Fruit fly (Drosophila melanogaster) whole organism, embryonic: Measurements from ENCODE around the gene CG43249.

ENCODE experiments used
- CG10147 ChIP-seq: fragments of 200-800 bp; sonication (Bioruptor generic); optimal IDR thresholded peaks from 2 replicates; lab custom pipeline; 2019; ENCODE audit warnings: missing biosample characterization, mild to moderate bottlenecking, missing genetic modification characterization, moderate library complexity
- CG11695 ChIP-seq: fragments of 200-800 bp; sonication (Bioruptor generic); IDR thresholded peaks from 3 replicates; pipeline ENCODE4 v1.3.6; 2022; ENCODE audit warnings: missing biosample characterization, missing genetic modification characterization
- CG12942 ChIP-seq: fragments of 200-800 bp; sonication (Bioruptor generic); optimal IDR thresholded peaks from 3 replicates; lab custom pipeline; 2016; ENCODE audit warnings: missing biosample characterization, missing genetic modification characterization
- CG13123 ChIP-seq: fragments of 200-800 bp; sonication (Bioruptor generic); optimal IDR thresholded peaks from 2 replicates; lab custom pipeline; 2016; ENCODE audit warnings: missing biosample characterization, missing genetic modification characterization
- CG14014 ChIP-seq: fragments of 200-800 bp; sonication (Bioruptor generic); IDR thresholded peaks from 2 replicates; pipeline ENCODE4 v1.3.6; 2022; ENCODE audit warnings: missing biosample characterization, missing genetic modification characterization
- CG15011 ChIP-seq: fragments of 200-800 bp; sonication (Bioruptor generic); optimal IDR thresholded peaks from 3 replicates; lab custom pipeline; 2018; ENCODE audit warnings: missing biosample characterization, mild to moderate bottlenecking, missing genetic modification characterization
- CG15601 ChIP-seq: fragments of 200-800 bp; sonication (Bioruptor generic); optimal IDR thresholded peaks from 3 replicates; lab custom pipeline; 2019; ENCODE audit warnings: missing biosample characterization, mild to moderate bottlenecking, missing genetic modification characterization, moderate library complexity
- CG17612 ChIP-seq: fragments of 200-800 bp; sonication (Bioruptor generic); IDR thresholded peaks from 2 replicates; pipeline ENCODE4 v1.3.6; 2022; ENCODE audit warnings: missing biosample characterization, missing genetic modification characterization
- CG18011 ChIP-seq: fragments of 200-800 bp; sonication (Bioruptor generic); optimal IDR thresholded peaks from 2 replicates; lab custom pipeline; 2017; ENCODE audit warnings: missing biosample characterization, missing genetic modification characterization, mild to moderate bottlenecking, moderate library complexity, missing genotype
- CG1832 ChIP-seq: fragments of 200-800 bp; sonication (Bioruptor generic); optimal IDR thresholded peaks from 2 replicates; lab custom pipeline; 2017; ENCODE audit warnings: missing biosample characterization, mild to moderate bottlenecking, missing genetic modification characterization, inconsistent platforms
- CG2889 ChIP-seq: fragments of 200-800 bp; sonication (Bioruptor generic); IDR thresholded peaks from 3 replicates; pipeline ENCODE4 v1.3.6; 2022; ENCODE audit warnings: missing biosample characterization, missing genetic modification characterization
- CG32767 ChIP-seq: fragments of 200-800 bp; sonication (Bioruptor generic); IDR thresholded peaks from 2 replicates; pipeline ENCODE4 v1.3.6; 2022; ENCODE audit warnings: missing biosample characterization, missing genetic modification characterization
- CG32772 ChIP-seq: fragments of 200-800 bp; sonication (Bioruptor generic); IDR thresholded peaks from 2 replicates; pipeline ENCODE4 v1.3.6; 2022; ENCODE audit warnings: missing biosample characterization, missing genetic modification characterization
- CG3847 ChIP-seq: fragments of 200-800 bp; sonication (Bioruptor generic); IDR thresholded peaks from 2 replicates; pipeline ENCODE4 v1.3.6; 2022; ENCODE audit warnings: missing biosample characterization, missing genetic modification characterization
- CG4360 ChIP-seq: fragments of 200-800 bp; sonication (Bioruptor generic); IDR thresholded peaks from 2 replicates; pipeline ENCODE4 v1.3.6; 2022; ENCODE audit warnings: missing biosample characterization, missing genetic modification characterization
- CG43689 ChIP-seq: fragments of 200-800 bp; sonication (Bioruptor generic); IDR thresholded peaks from 2 replicates; pipeline ENCODE4 v1.3.6; 2022; ENCODE audit warnings: missing biosample characterization, missing genetic modification characterization
- CG5953 ChIP-seq: fragments of 200-800 bp; sonication (Bioruptor generic); IDR thresholded peaks from 2 replicates; pipeline ENCODE4 v1.3.6; 2022; ENCODE audit warnings: missing biosample characterization, missing genetic modification characterization
- CG6175 ChIP-seq: fragments of 200-800 bp; sonication (Bioruptor generic); IDR thresholded peaks from 3 replicates; pipeline ENCODE4 v1.3.6; 2022; ENCODE audit warnings: missing biosample characterization, missing genetic modification characterization
- CG6254 ChIP-seq: fragments of 200-800 bp; sonication (Bioruptor generic); optimal IDR thresholded peaks from 3 replicates; lab custom pipeline; 2017; ENCODE audit warnings: mild to moderate bottlenecking, missing biosample characterization, missing genetic modification reagents, missing genetic modification characterization
- CG8924 ChIP-seq: fragments of 200-800 bp; optimal IDR thresholded peaks from 3 replicates; lab custom pipeline; 2019; ENCODE audit warnings: missing biosample characterization, mild to moderate bottlenecking, missing genetic modification characterization, moderate library complexity
- CG9437 ChIP-seq: fragments of 200-800 bp; sonication (Bioruptor generic); optimal IDR thresholded peaks from 2 replicates; lab custom pipeline; 2018; ENCODE audit warnings: missing biosample characterization, mild to moderate bottlenecking, missing genetic modification characterization
- Dbx ChIP-seq: fragments of 200-800 bp; sonication (Bioruptor generic); IDR thresholded peaks from 3 replicates; pipeline ENCODE4 v1.3.6; 2022; ENCODE audit warnings: missing biosample characterization, missing genetic modification characterization
- Dll ChIP-seq: fragments of 200-800 bp; sonication (Bioruptor generic); IDR thresholded peaks from 4 replicates; pipeline ENCODE4 v1.3.6; 2022; ENCODE audit warnings: missing biosample characterization, missing genetic modification characterization; ENCODE audit not compliant: partially characterized antibody
- Doc3 ChIP-seq: fragments of 200-800 bp; sonication (Bioruptor generic); IDR thresholded peaks from 3 replicates; pipeline ENCODE4 v1.3.6; 2022; ENCODE audit warnings: missing biosample characterization, missing genetic modification characterization; ENCODE audit not compliant: partially characterized antibody
- E2f1 ChIP-seq: fragments of 200-800 bp; sonication (Bioruptor generic); IDR thresholded peaks from 2 replicates; pipeline ENCODE4 v1.3.6; 2022; ENCODE audit warnings: missing biosample characterization, missing genetic modification characterization
- HLHmδ ChIP-seq: fragments of 200-800 bp; sonication (Bioruptor generic); optimal IDR thresholded peaks from 2 replicates; lab custom pipeline; 2018; ENCODE audit warnings: missing biosample characterization, mild to moderate bottlenecking, missing genetic modification characterization, moderate library complexity
- Lhr ChIP-seq: fragments of 200-800 bp; sonication (Bioruptor generic); optimal IDR thresholded peaks from 3 replicates; lab custom pipeline; 2017; ENCODE audit warnings: mild to moderate bottlenecking, missing biosample characterization, missing genetic modification reagents, missing genetic modification characterization
- Max ChIP-seq: fragments of 200-800 bp; sonication (Bioruptor generic); optimal IDR thresholded peaks from 2 replicates; lab custom pipeline; 2016; ENCODE audit warnings: missing biosample characterization, mild to moderate bottlenecking, missing genetic modification characterization
- Med ChIP-seq: fragments of 200-800 bp; sonication (Bioruptor generic); peaks from one replicate; lab custom pipeline; 2016; ENCODE audit warnings: missing biosample characterization, missing genetic modification characterization, mild to moderate bottlenecking, inconsistent platforms, moderate library complexity
- Mes4 ChIP-seq: fragments of 200-800 bp; sonication (Bioruptor generic); optimal IDR thresholded peaks from 2 replicates; lab custom pipeline; 2016; ENCODE audit warnings: missing biosample characterization, missing genetic modification characterization
- Oli ChIP-seq: fragments of 200-800 bp; sonication (Bioruptor generic); optimal IDR thresholded peaks from 2 replicates; lab custom pipeline; 2018; ENCODE audit warnings: missing biosample characterization, mild to moderate bottlenecking, missing genetic modification characterization, moderate library complexity
- Spps ChIP-seq: fragments of 200-800 bp; sonication (Bioruptor generic); optimal IDR thresholded peaks from 2 replicates; lab custom pipeline; 2018; ENCODE audit warnings: missing biosample characterization, mild to moderate bottlenecking, missing genetic modification characterization
- Tbp ChIP-seq: fragments of >200 bp; optimal IDR thresholded peaks from 2 replicates; lab custom pipeline; 2018; ENCODE audit warnings: missing biosample characterization, missing genetic modification characterization
- aop ChIP-seq: fragments of 200-800 bp; sonication (Bioruptor generic); IDR thresholded peaks from 2 replicates; pipeline ENCODE4 v1.3.6; 2022; ENCODE audit warnings: missing biosample characterization, missing genetic modification characterization
- ap ChIP-seq: fragments of 200-800 bp; sonication (Bioruptor generic); IDR thresholded peaks from 2 replicates; pipeline ENCODE4 v1.3.6; 2022; ENCODE audit warnings: missing biosample characterization, missing genetic modification characterization
- bab2 ChIP-seq: fragments of 200-800 bp; sonication (Bioruptor generic); optimal IDR thresholded peaks from 2 replicates; lab custom pipeline; 2016; ENCODE audit warnings: missing biosample characterization, missing genetic modification characterization
- cas ChIP-seq: fragments of 200-800 bp; sonication (Bioruptor generic); IDR thresholded peaks from 2 replicates; pipeline ENCODE4 v1.3.6; 2022; ENCODE audit warnings: missing biosample characterization, missing genetic modification characterization
- cato ChIP-seq: fragments of 200-800 bp; sonication (Bioruptor generic); optimal IDR thresholded peaks from 2 replicates; lab custom pipeline; 2016; ENCODE audit warnings: missing biosample characterization, missing genetic modification characterization, borderline replicate concordance
- chn ChIP-seq: fragments of 200-800 bp; sonication (Bioruptor generic); optimal IDR thresholded peaks from 2 replicates; lab custom pipeline; 2016; ENCODE audit warnings: missing biosample characterization, missing genetic modification characterization
- disco-r ChIP-seq: fragments of 200-800 bp; sonication (Bioruptor generic); optimal IDR thresholded peaks from 2 replicates; lab custom pipeline; 2016; ENCODE audit warnings: missing biosample characterization, missing genetic modification characterization
- fu2 ChIP-seq: fragments of 200-800 bp; sonication (Bioruptor generic); optimal IDR thresholded peaks from 2 replicates; lab custom pipeline; 2016; ENCODE audit warnings: missing biosample characterization, missing genetic modification characterization
- gem ChIP-seq: fragments of 200-800 bp; sonication (Bioruptor generic); optimal IDR thresholded peaks from 2 replicates; lab custom pipeline; 2019; ENCODE audit warnings: missing biosample characterization, mild to moderate bottlenecking, missing genetic modification characterization, moderate library complexity
- insv ChIP-seq, 2 experiments: fragments of 200-800 bp; sonication (Bioruptor generic); optimal IDR thresholded peaks; 3 replicates each; lab custom pipeline; 2016 to 2018; ENCODE audit warnings: missing biosample characterization in 2 of 2, missing genetic modification characterization in 2 of 2
- lilli ChIP-seq: fragments of 200-800 bp; sonication (Bioruptor generic); optimal IDR thresholded peaks from 3 replicates; lab custom pipeline; 2016; ENCODE audit warnings: missing biosample characterization, missing genetic modification characterization
- lola ChIP-seq, 3 experiments: fragments of >200 bp in 2 of 3; fragments of 200-800 bp in 1 of 3; sonication (Bioruptor generic) in 1 of 3; optimal IDR thresholded peaks; 2 replicates each; lab custom pipeline; 2017 to 2019; ENCODE audit warnings: missing biosample characterization in 3 of 3, missing genetic modification characterization in 3 of 3, mild to moderate bottlenecking in 1 of 3, moderate library complexity in 1 of 3
- shn ChIP-seq: fragments of 200-800 bp; sonication (Bioruptor generic); optimal IDR thresholded peaks from 3 replicates; lab custom pipeline; 2016; ENCODE audit warnings: missing biosample characterization, missing genetic modification characterization
- sisA ChIP-seq: fragments of 200-800 bp; sonication (Bioruptor generic); IDR thresholded peaks from 2 replicates; pipeline ENCODE4 v1.3.6; 2022; ENCODE audit warnings: missing biosample characterization, missing genetic modification characterization
- unpg ChIP-seq: fragments of 200-800 bp; sonication (Bioruptor generic); optimal IDR thresholded peaks from 3 replicates; lab custom pipeline; 2018; ENCODE audit warnings: missing biosample characterization, mild to moderate bottlenecking, missing genetic modification characterization, moderate library complexity
- wor ChIP-seq: fragments of 200-800 bp; sonication (Bioruptor generic); IDR thresholded peaks from 2 replicates; pipeline ENCODE4 v1.3.6; 2022; ENCODE audit warnings: missing biosample characterization, missing genetic modification characterization
- z ChIP-seq: fragments of 200-800 bp; sonication (Bioruptor generic); IDR thresholded peaks from 3 replicates; pipeline ENCODE4 v1.3.6; 2022; ENCODE audit warnings: missing biosample characterization, missing genetic modification characterization

Gene CG43249

DNA sequence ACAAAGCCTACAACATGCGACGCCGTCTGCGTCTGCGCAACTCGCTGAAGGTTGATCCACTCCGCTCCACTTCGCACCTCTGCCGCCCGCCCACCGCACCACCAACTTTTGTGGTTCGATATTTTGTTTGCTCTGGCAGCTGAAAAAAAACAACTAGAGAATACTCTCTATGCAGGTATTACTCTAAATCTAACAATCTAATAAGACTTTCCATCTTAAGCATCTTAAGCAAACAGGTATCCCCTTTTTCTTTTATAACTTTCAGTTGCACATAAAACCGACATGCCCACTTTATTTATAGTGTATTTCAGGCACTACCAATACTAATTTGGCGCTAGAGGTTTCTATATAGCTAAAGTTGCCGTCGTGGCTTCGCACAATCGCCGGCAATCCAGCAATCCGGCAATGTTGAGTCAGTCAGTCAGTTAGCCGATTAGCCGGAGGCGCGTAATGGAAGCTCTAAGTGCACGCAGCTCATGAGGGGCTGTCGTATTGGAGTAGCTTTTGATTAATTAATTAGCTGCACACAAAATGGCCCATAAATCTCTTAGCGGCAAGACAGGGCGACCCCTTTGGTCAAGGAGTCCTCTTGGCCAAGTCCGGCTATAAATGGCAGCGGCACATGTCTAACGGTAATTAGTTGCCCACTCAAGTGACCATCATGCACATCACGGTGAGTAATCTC is 24.3 kb downstream of the CG43249 start, which contains the start of gene CG13058 (continued):
- TF ChIP-seq CG2889 (GFP tag; lab: Robert Waterston, UW) (0 out of 3 replicates have a peak, but pooled peaks have one; percentile 34), CG18011 (no peak), sisA (GFP tag; lab: Robert Waterston, UW) (peak; percentile 67), CG32767 (GFP tag; lab: Robert Waterston, UW) (peak; percentile 71; the same call in 1 of the 2 replicates), CG43689 (GFP tag; lab: Robert Waterston, UW) (peak; percentile 52; the same call in 1 of the 2 replicates), Tbp (GFP tag; lab: Kevin White, UChicago) (no peak), shn (GFP tag; lab: Kevin White, UChicago) (peak; percentile 4), CG32772 (no peak), bab2 (no peak), CG15601 (tag; lab: Kevin White, UChicago) (no peak), Doc3 (GFP tag; lab: Robert Waterston, UW) (no peak), Lhr (no peak), ap (GFP tag; lab: Robert Waterston, UW) (peak; percentile 59), CG4360 (no peak), CG8924 (tag; lab: Kevin White, UChicago) (peak; percentile 70), CG6254 (no peak), Spps (tag; lab: Kevin White, UChicago) (no peak), cato (GFP tag; lab: Kevin White, UChicago) (no peak), gem (tag; lab: Kevin White, UChicago) (peak; percentile 80), lilli (peak; percentile 68), z (GFP tag; lab: Robert Waterston, UW) (no peak), CG6175 (GFP tag; lab: Robert Waterston, UW) (no peak), E2f1 (GFP tag; lab: Robert Waterston, UW) (no peak), insv (GFP tag; optimal IDR thresholded peaks at IDR 0.05; lab: Kevin White, UChicago) (no peak), Mes4 (GFP tag; lab: Kevin White, UChicago) (peak; percentile 25), Dbx (GFP tag; lab: Robert Waterston, UW) (peak; percentile 64; the same call in 2 of the 3 replicates), unpg (peak; percentile 67), fu2 (GFP tag; lab: Kevin White, UChicago) (peak; percentile 47), CG12942 (peak; percentile 45), CG17612 (GFP tag; lab: Robert Waterston, UW) (no peak), CG10147 (peak; percentile 60), chn (GFP tag; lab: Kevin White, UChicago) (peak; percentile 46), CG15011 (GFP tag; lab: Kevin White, UChicago) (peak; percentile 13), Max (GFP tag; lab: Kevin White, UChicago) (peak; percentile 18), Dll (GFP tag; lab: Robert Waterston, UW) (no peak), CG3847 (GFP tag; lab: Robert Waterston, UW) (peak; percentile 77), CG1832 (no peak), CG11695 (GFP tag; lab: Robert Waterston, UW) (peak; percentile 67), cas (no peak), HLHmδ (no peak), CG14014 (GFP tag; lab: Robert Waterston, UW) (peak; percentile 82), disco-r (GFP tag; lab: Kevin White, UChicago) (peak; percentile 13), CG5953 (GFP tag; lab: Robert Waterston, UW) (no peak), wor (GFP tag; lab: Robert Waterston, UW) (peak; percentile 41; the same call in 1 of the 2 replicates), lola (GFP tag; optimal IDR thresholded peaks at IDR 0.05; lab: Kevin White, UChicago) (no peak), Oli (peak; percentile 74), CG9437 (peak; percentile 50), Med (GFP tag; lab: Kevin White, UChicago) (peak; percentile 54), aop (GFP tag; lab: Robert Waterston, UW) (no peak), CG13123 (GFP tag; lab: Kevin White, UChicago) (no peak)
